Fruit fly (Drosophila melanogaster) whole organism, prepupa: ENCODE results near the gene betaNACtes2.
A peak's percentile ranks its signal among the peaks of the same experiment; 100 is the strongest.
"Not testable (repeated sequence)": the region's sequence is repeated elsewhere in the genome, so short reads cannot be mapped to it uniquely, and the experiment has no call there.

Source experiments
- Blimp-1 ChIP-seq: fragments of 200-800 bp; sonication (Bioruptor generic); optimal IDR thresholded peaks from 3 replicates; lab custom pipeline; 2017; ENCODE audit warnings: missing biosample characterization, missing genetic modification characterization, mild to moderate bottlenecking, moderate library complexity, missing genetic modification reagents
- CG10631 ChIP-seq: fragments of 200-800 bp; sonication (Bioruptor generic); optimal IDR thresholded peaks from 2 replicates; lab custom pipeline; 2016; ENCODE audit warnings: missing biosample characterization, missing genetic modification characterization
- CG11294 ChIP-seq: fragments of 200-800 bp; sonication (Bioruptor generic); IDR thresholded peaks from 2 replicates; pipeline ENCODE4 v1.3.6; 2022; ENCODE audit warnings: missing biosample characterization, missing genetic modification characterization
- CG15336 ChIP-seq: fragments of 200-800 bp; sonication (Bioruptor generic); IDR thresholded peaks from 2 replicates; pipeline ENCODE4 v1.3.6; 2022; ENCODE audit warnings: missing biosample characterization, missing genetic modification characterization
- CG31627 ChIP-seq: fragments of 200-800 bp; sonication (Bioruptor generic); optimal IDR thresholded peaks from 3 replicates; lab custom pipeline; 2016; ENCODE audit warnings: missing biosample characterization, missing genetic modification characterization
- CG32006 ChIP-seq: fragments of 200-800 bp; sonication (Bioruptor generic); optimal IDR thresholded peaks from 3 replicates; lab custom pipeline; 2017; ENCODE audit warnings: missing biosample characterization, mild to moderate bottlenecking, missing genetic modification characterization
- CG34406 ChIP-seq: fragments of 200-800 bp; sonication (Bioruptor generic); optimal IDR thresholded peaks from 3 replicates; lab custom pipeline; 2016; ENCODE audit warnings: missing biosample characterization, missing genetic modification characterization
- CG3919 ChIP-seq: fragments of 200-800 bp; sonication (Bioruptor generic); optimal IDR thresholded peaks from 3 replicates; lab custom pipeline; 2016; ENCODE audit warnings: missing biosample characterization, missing genetic modification characterization
- CG4318 ChIP-seq: fragments of 200-800 bp; sonication (Bioruptor generic); optimal IDR thresholded peaks from 3 replicates; lab custom pipeline; 2017; ENCODE audit warnings: missing biosample characterization, mild to moderate bottlenecking, missing genetic modification characterization
- CG6163 ChIP-seq: fragments of 200-800 bp; sonication (Bioruptor generic); IDR thresholded peaks from 3 replicates; pipeline ENCODE4 v1.3.6; 2022; ENCODE audit warnings: missing biosample characterization, missing genetic modification characterization
- CG6792 ChIP-seq: fragments of 200-800 bp; sonication (Bioruptor generic); optimal IDR thresholded peaks from 3 replicates; lab custom pipeline; 2016; ENCODE audit warnings: missing biosample characterization, missing genetic modification characterization
- CG7368 ChIP-seq: fragments of 200-800 bp; sonication (Bioruptor generic); optimal IDR thresholded peaks from 3 replicates; lab custom pipeline; 2016; ENCODE audit warnings: missing biosample characterization, missing genetic modification characterization
- CG8319 ChIP-seq: fragments of 200-800 bp; sonication (Bioruptor generic); optimal IDR thresholded peaks from 3 replicates; lab custom pipeline; 2016; ENCODE audit warnings: missing biosample characterization, missing genetic modification characterization
- Eip75B ChIP-seq: fragments of 200-800 bp; sonication (Bioruptor generic); optimal IDR thresholded peaks from 3 replicates; lab custom pipeline; 2016; ENCODE audit warnings: missing biosample characterization, missing genetic modification characterization
- Eip78C ChIP-seq: fragments of 200-800 bp; sonication (Bioruptor generic); peaks from one replicate; lab custom pipeline; 2016; ENCODE audit warnings: missing biosample characterization, missing genetic modification characterization
- Ets96B ChIP-seq: fragments of 200-800 bp; optimal IDR thresholded peaks from 2 replicates; lab custom pipeline; 2019; ENCODE audit warnings: missing biosample characterization, mild to moderate bottlenecking, missing genetic modification characterization, moderate library complexity
- Gug ChIP-seq: fragments of 200-800 bp; sonication (Bioruptor generic); IDR thresholded peaks from 2 replicates; pipeline ENCODE4 v1.3.6; 2022; ENCODE audit warnings: missing biosample characterization, missing genetic modification characterization
- Hr38 ChIP-seq: sonication (Bioruptor generic); optimal IDR thresholded peaks from 2 replicates; lab custom pipeline; 2016; ENCODE audit warnings: missing biosample characterization, missing genetic modification characterization
- Hr4 ChIP-seq: fragments of 200-800 bp; sonication (Bioruptor generic); optimal IDR thresholded peaks from 3 replicates; lab custom pipeline; 2016; ENCODE audit warnings: missing biosample characterization, missing genetic modification characterization
- Sox102F ChIP-seq: fragments of 200-800 bp; sonication (Bioruptor generic); optimal IDR thresholded peaks from 2 replicates; lab custom pipeline; 2016; ENCODE audit warnings: missing biosample characterization, mild to moderate bottlenecking, missing genetic modification characterization
- dsx ChIP-seq: fragments of 200-800 bp; optimal IDR thresholded peaks from 3 replicates; lab custom pipeline; 2019; ENCODE audit warnings: missing biosample characterization, mild to moderate bottlenecking, missing genetic modification characterization, moderate library complexity; ENCODE audit not compliant: poor library complexity, severe bottlenecking
- fd59A ChIP-seq: fragments of 200-800 bp; sonication (Bioruptor generic); optimal IDR thresholded peaks from 2 replicates; lab custom pipeline; 2017; ENCODE audit warnings: missing biosample characterization, mild to moderate bottlenecking, missing genetic modification characterization, missing genetic modification reagents
- fd85E ChIP-seq: fragments of 200-800 bp; sonication (Bioruptor generic); optimal IDR thresholded peaks from 3 replicates; lab custom pipeline; 2016; ENCODE audit warnings: missing biosample characterization, missing genetic modification characterization
- lz ChIP-seq: fragments of 200-800 bp; sonication (Bioruptor generic); optimal IDR thresholded peaks from 3 replicates; lab custom pipeline; 2016; ENCODE audit warnings: missing biosample characterization, missing genetic modification characterization
- pdm3 ChIP-seq: fragments of 200-800 bp; sonication (Bioruptor generic); optimal IDR thresholded peaks from 3 replicates; lab custom pipeline; 2016; ENCODE audit warnings: missing biosample characterization, missing genetic modification characterization
- salr ChIP-seq, 2 experiments: fragments of 200-800 bp; sonication (Bioruptor generic); optimal IDR thresholded peaks; 3 replicates each; lab custom pipeline; 2016 to 2018; ENCODE audit warnings: missing biosample characterization in 2 of 2, missing genetic modification characterization in 2 of 2, mild to moderate bottlenecking in 1 of 2
- ss ChIP-seq, 2 experiments: fragments of 200-800 bp; sonication (Bioruptor generic); optimal IDR thresholded peaks; 2 replicates in 1 of 2; 3 replicates in 1 of 2; lab custom pipeline; 2017 to 2018; ENCODE audit warnings: mild to moderate bottlenecking in 2 of 2, missing biosample characterization in 2 of 2, missing genetic modification characterization in 2 of 2, moderate library complexity in 1 of 2
- svp ChIP-seq: fragments of 200-800 bp; sonication (Bioruptor generic); peaks from one replicate; lab custom pipeline; 2016; ENCODE audit warnings: missing biosample characterization, missing genetic modification characterization

Gene betaNACtes2

dm6 chrX:14315483-14315882, at the start of gene betaNACtes2:
betaNACtes2 (minus strand) TSS chrX:14315583.
- not testable (repeated sequence) for TF ChIP-seq CG10631; Gug; CG7368 (GFP tag; lab: Kevin White, UChicago)

dm6 chrX:14332243-14332642, 16.9 kb upstream of the betaNACtes2 start:
- TF ChIP-seq dsx (GFP tag; lab: Kevin White, UChicago): no peak
- TF ChIP-seq CG6163 (GFP tag; lab: Robert Waterston, UW): 0 out of 3 replicates have a peak, but pooled peaks have one; percentile 25
- TF ChIP-seq CG3919 (GFP tag; lab: Kevin White, UChicago): no peak
- peak; percentile 21 for TF ChIP-seq svp
- TF ChIP-seq Hr4 (GFP tag; lab: Kevin White, UChicago): peak; percentile 6

dm6 chrX:14331490-14332182, 16.3 kb upstream of the betaNACtes2 start:
- TF ChIP-seq CG4318 (GFP tag; lab: Kevin White, UChicago) (no peak), Eip78C (GFP tag; lab: Kevin White, UChicago) (peak; percentile 33)

- TF ChIP-seq Eip78C (GFP tag; lab: Kevin White, UChicago) (no peak), svp (peak; percentile 48)
Measured at dm6 chrX:14321963-14322362, 6.6 kb upstream of the betaNACtes2 start, which contains the start of gene dpr8. dpr8 (plus strand) TSS chrX:14322226.

- TF ChIP-seq pdm3 (GFP tag; lab: Kevin White, UChicago); Blimp-1 (GFP tag; lab: Kevin White, UChicago); svp: not testable (repeated sequence)
- TF ChIP-seq, all 60 proteins: peak for 0; not testable (repeated sequence) for 60
Measured at dm6 chrX:14317050-14317449, 1.7 kb upstream of the betaNACtes2 start, which contains the start of gene betaNACtes6. betaNACtes6 (minus strand) TSS chrX:14317150.

- TF ChIP-seq CG10631 (no peak), Sox102F (GFP tag; lab: Kevin White, UChicago) (no peak), Eip78C (GFP tag; lab: Kevin White, UChicago) (no peak), Hr38 (no peak), CG11294 (GFP tag; lab: Robert Waterston, UW) (no peak), CG7368 (GFP tag; lab: Kevin White, UChicago) (no peak), CG15336 (no peak)
Measured at dm6 chrX:14289293-14289692, 26.1 kb downstream of the betaNACtes2 start, which contains the start of gene CG9400. CG9400 (minus strand) TSS chrX:14289393.

dm6 chrX:14277435-14277834, 37.9 kb downstream of the betaNACtes2 start, which contains the start of gene Muc12Ea:
Muc12Ea (plus strand) TSS chrX:14277735.
- TF ChIP-seq CG11294 (GFP tag; lab: Robert Waterston, UW) (no peak), CG32006 (GFP tag; lab: Kevin White, UChicago) (no peak), CG15336 (no peak), lz (GFP tag; lab: Kevin White, UChicago) (no peak), Eip75B (GFP tag; lab: Kevin White, UChicago) (no peak), Ets96B (no peak), dsx (GFP tag; lab: Kevin White, UChicago) (no peak), salr (GFP tag; optimal IDR thresholded peaks at IDR 0.05; lab: Kevin White, UChicago) (no peak), fd85E (GFP tag; lab: Kevin White, UChicago) (no peak), CG34406 (GFP tag; lab: Kevin White, UChicago) (no peak), CG31627 (no peak), CG6792 (GFP tag; lab: Kevin White, UChicago) (no peak), CG8319 (no peak), ss (GFP tag; optimal IDR thresholded peaks at IDR 0.05; lab: Kevin White, UChicago) (no peak), fd59A (GFP tag; lab: Kevin White, UChicago) (no peak), CG4318 (GFP tag; lab: Kevin White, UChicago) (no peak)
